Fruit fly (Drosophila melanogaster) whole organism, wandering third instar larva: ENCODE measurements around the gene SLC22A.
A peak's percentile ranks its signal among the peaks of the same experiment; 100 is the strongest.

Experiments
- Abd-B ChIP-seq: fragments of >200 bp; optimal IDR thresholded peaks from 2 replicates; lab custom pipeline; 2017; ENCODE audit warnings: missing biosample characterization, missing genetic modification characterization
- CG32264 ChIP-seq: fragments of 200-800 bp; sonication (Bioruptor generic); optimal IDR thresholded peaks from 2 replicates; lab custom pipeline; 2016; ENCODE audit warnings: missing biosample characterization, missing genetic modification characterization
- CrebA ChIP-seq: fragments of 200-800 bp; sonication (Bioruptor generic); optimal IDR thresholded peaks from 2 replicates; lab custom pipeline; 2016; ENCODE audit warnings: missing biosample characterization, mild to moderate bottlenecking, missing genetic modification characterization, borderline replicate concordance
- Dfd ChIP-seq: fragments of >200 bp; optimal IDR thresholded peaks from 2 replicates; lab custom pipeline; 2017; ENCODE audit warnings: missing biosample characterization, missing genetic modification characterization
- Dif ChIP-seq: fragments of 200-275, 200-300 bp; sonication (Bioruptor generic); optimal IDR thresholded peaks from 2 replicates; lab custom pipeline; 2018; ENCODE audit warnings: missing biosample characterization, missing genetic modification characterization; ENCODE audit not compliant: partially characterized antibody
- GATAd ChIP-seq: sonication (Bioruptor generic); optimal IDR thresholded peaks from 2 replicates; lab custom pipeline; 2016; ENCODE audit warnings: missing biosample characterization, missing genetic modification characterization
- HLH106 ChIP-seq: fragments of 200-800 bp; optimal IDR thresholded peaks from 3 replicates; lab custom pipeline; 2019; ENCODE audit warnings: missing biosample characterization, mild to moderate bottlenecking, missing genetic modification characterization, moderate library complexity
- Hnf4 ChIP-seq: fragments of 200-800 bp; sonication (Bioruptor generic); optimal IDR thresholded peaks from 2 replicates; lab custom pipeline; 2016; ENCODE audit warnings: missing biosample characterization, mild to moderate bottlenecking, missing genetic modification characterization
- Hr78 ChIP-seq: fragments of >200 bp; optimal IDR thresholded peaks from 2 replicates; lab custom pipeline; 2017; ENCODE audit warnings: missing biosample characterization, missing genetic modification characterization
- Hr83 ChIP-seq: fragments of 200-300 bp; sonication (Bioruptor generic); optimal IDR thresholded peaks from 2 replicates; lab custom pipeline; 2016; ENCODE audit warnings: missing biosample characterization, mild to moderate bottlenecking, missing genetic modification characterization, moderate library complexity; ENCODE audit not compliant: poor library complexity, severe bottlenecking
- Jra ChIP-seq: sonication (Bioruptor generic); optimal IDR thresholded peaks from 2 replicates; lab custom pipeline; 2016; ENCODE audit warnings: missing biosample characterization, missing genetic modification characterization
- Mio ChIP-seq: sonication (Bioruptor generic); optimal IDR thresholded peaks from 2 replicates; lab custom pipeline; 2016; ENCODE audit warnings: missing biosample characterization, missing genetic modification characterization
- Myc ChIP-seq: fragments of >200 bp; optimal IDR thresholded peaks from 2 replicates; lab custom pipeline; 2017
- N ChIP-seq: fragments of >200 bp; optimal IDR thresholded peaks from 2 replicates; lab custom pipeline; 2018; ENCODE audit warnings: missing biosample characterization, missing external identifiers, missing genetic modification characterization
- OdsH ChIP-seq: fragments of 200-800 bp; sonication (Bioruptor generic); optimal IDR thresholded peaks from 2 replicates; lab custom pipeline; 2016; ENCODE audit warnings: missing biosample characterization, mild to moderate bottlenecking, missing genetic modification characterization
- Rel ChIP-seq, 2 experiments: fragments of 200-800 bp; sonication (Bioruptor generic) in 1 of 2; optimal IDR thresholded peaks; 2 replicates in 1 of 2; 3 replicates in 1 of 2; lab custom pipeline; 2016 to 2019; ENCODE audit warnings: mild to moderate bottlenecking in 2 of 2, missing biosample characterization in 2 of 2, missing genetic modification characterization in 2 of 2, moderate library complexity in 1 of 2
- Sp1 ChIP-seq: fragments of 200-800 bp; sonication (Bioruptor generic); optimal IDR thresholded peaks from 3 replicates; lab custom pipeline; 2019; ENCODE audit warnings: missing biosample characterization, mild to moderate bottlenecking, missing genetic modification characterization, moderate library complexity
- Vsx2 ChIP-seq: fragments of 200-300, 225-300 bp; sonication (Bioruptor generic); optimal IDR thresholded peaks from 2 replicates; lab custom pipeline; 2018; ENCODE audit warnings: missing biosample characterization, missing genetic modification characterization; ENCODE audit not compliant: partially characterized antibody
- br ChIP-seq: fragments of 200-800 bp; sonication (Bioruptor generic); optimal IDR thresholded peaks from 2 replicates; lab custom pipeline; 2016; ENCODE audit warnings: missing biosample characterization, missing genetic modification characterization
- brk ChIP-seq: fragments of 200-800 bp; sonication (Bioruptor generic); optimal IDR thresholded peaks from 2 replicates; lab custom pipeline; 2016; ENCODE audit warnings: missing biosample characterization, mild to moderate bottlenecking, missing genetic modification characterization
- dl ChIP-seq, 2 experiments: fragments of 175-275, 200-275 bp in 1 of 2; fragments of 200-275 bp in 1 of 2; sonication (Bioruptor generic); optimal IDR thresholded peaks; lab custom pipeline; 2018; ENCODE audit warnings: mild to moderate bottlenecking in 2 of 2, missing biosample characterization in 2 of 2, missing genetic modification characterization in 2 of 2, moderate library complexity in 2 of 2; ENCODE audit not compliant: partially characterized antibody in 2 of 2, insufficient read depth in 1 of 2
- dsf ChIP-seq: sonication (Bioruptor generic); optimal IDR thresholded peaks from 2 replicates; lab custom pipeline; 2016; ENCODE audit warnings: missing biosample characterization, missing genetic modification characterization, borderline replicate concordance
- ey ChIP-seq: fragments of 200-800 bp; sonication (Bioruptor generic); optimal IDR thresholded peaks from 2 replicates; lab custom pipeline; 2016; ENCODE audit warnings: missing biosample characterization, missing genetic modification characterization
- foxo ChIP-seq, 2 experiments: fragments of 200-800 bp; sonication (Bioruptor generic); optimal IDR thresholded peaks; 2 replicates in 1 of 2; 3 replicates in 1 of 2; lab custom pipeline; 2016 to 2017; ENCODE audit warnings: missing biosample characterization in 2 of 2, missing genetic modification characterization in 2 of 2
- fru ChIP-seq: fragments of 200-800 bp; sonication (Bioruptor generic); optimal IDR thresholded peaks from 3 replicates; lab custom pipeline; 2016; ENCODE audit warnings: missing biosample characterization, mild to moderate bottlenecking, missing genetic modification characterization
- h ChIP-seq: fragments of 200-800 bp; sonication (Bioruptor generic); optimal IDR thresholded peaks from 3 replicates; lab custom pipeline; 2016; ENCODE audit warnings: missing biosample characterization, mild to moderate bottlenecking, missing genetic modification characterization
- jim ChIP-seq: fragments of 175-275, 200-325 bp; sonication (Bioruptor generic); optimal IDR thresholded peaks from 2 replicates; lab custom pipeline; 2016; ENCODE audit warnings: missing biosample characterization, mild to moderate bottlenecking, missing genetic modification characterization
- lola ChIP-seq: fragments of >200 bp; optimal IDR thresholded peaks from 2 replicates; lab custom pipeline; 2017; ENCODE audit warnings: missing biosample characterization, missing genetic modification characterization
- pan ChIP-seq: fragments of >200 bp; optimal IDR thresholded peaks from 2 replicates; lab custom pipeline; 2017
- psq ChIP-seq: fragments of 200-800 bp; sonication (Bioruptor generic); optimal IDR thresholded peaks from 3 replicates; lab custom pipeline; 2017; ENCODE audit warnings: missing biosample characterization, mild to moderate bottlenecking, missing genetic modification characterization, moderate library complexity
- rgr ChIP-seq: fragments of 200-800 bp; sonication (Bioruptor generic); optimal IDR thresholded peaks from 3 replicates; lab custom pipeline; 2016; ENCODE audit warnings: missing biosample characterization, mild to moderate bottlenecking, missing genetic modification characterization
- sv ChIP-seq: fragments of 200-800 bp; sonication (Bioruptor generic); optimal IDR thresholded peaks from 3 replicates; lab custom pipeline; 2016; ENCODE audit warnings: missing biosample characterization, missing genetic modification characterization
- tai ChIP-seq: sonication (Bioruptor generic); optimal IDR thresholded peaks from 2 replicates; lab custom pipeline; 2016; ENCODE audit warnings: missing biosample characterization, missing genetic modification characterization
- usp ChIP-seq: fragments of >200 bp; optimal IDR thresholded peaks from 2 replicates; lab custom pipeline; 2017; ENCODE audit warnings: missing biosample characterization, missing genetic modification characterization
- woc ChIP-seq: sonication (Bioruptor generic); optimal IDR thresholded peaks from 2 replicates; lab custom pipeline; 2016; ENCODE audit warnings: missing biosample characterization, mild to moderate bottlenecking, missing genetic modification characterization

SLC22A gene

dm6 chr3L:21972162-21973022, 37.9 kb downstream of the SLC22A start:
- TF ChIP-seq Rel (GFP tag; optimal IDR thresholded peaks at IDR 0.05; lab: Kevin White, UChicago) (no peak), Rel (tag; optimal IDR thresholded peaks at IDR 0.05; lab: Kevin White, UChicago) (peak; percentile 63), Hnf4 (peak; percentile 23), woc (peak; percentile 18), Dif (GFP tag; lab: Kevin White, UChicago) (no peak), N (GFP tag; lab: Kevin White, UChicago) (no peak), HLH106 (tag; lab: Kevin White, UChicago) (peak; percentile 38), foxo (GFP tag; optimal IDR thresholded peaks at IDR 0.05; lab: Kevin White, UChicago) (peak in 1 of 2 experiments; percentile 73), Abd-B (GFP tag; lab: Kevin White, UChicago) (no peak), Sp1 (GFP tag; lab: Kevin White, UChicago) (peak; percentile 39), rgr (peak; percentile 72), psq (GFP tag; lab: Kevin White, UChicago) (peak; percentile 39), OdsH (GFP tag; lab: Kevin White, UChicago) (peak; percentile 38), Myc (lab: Kevin White, UChicago) (no peak), tai (GFP tag; lab: Kevin White, UChicago) (no peak), br (peak; percentile 32), Mio (GFP tag; lab: Kevin White, UChicago) (no peak), dl (GFP tag; optimal IDR thresholded peaks at IDR 0.05; lab: Kevin White, UChicago; ENCODE audit: insufficient read depth in 1 of 2, partially characterized antibody in 2 of 2) (no peak), lola (GFP tag; lab: Kevin White, UChicago) (no peak), GATAd (GFP tag; lab: Kevin White, UChicago) (no peak), CrebA (peak; percentile 27), usp (GFP tag; lab: Kevin White, UChicago) (no peak), Jra (GFP tag; lab: Kevin White, UChicago) (peak; percentile 7), h (GFP tag; lab: Kevin White, UChicago) (peak; percentile 70), sv (no peak), Hr83 (GFP tag; lab: Kevin White, UChicago) (no peak), brk (GFP tag; lab: Kevin White, UChicago) (peak; percentile 25), fru (GFP tag; lab: Kevin White, UChicago) (peak; percentile 66), ey (GFP tag; lab: Kevin White, UChicago) (peak; percentile 58), pan (lab: Kevin White, UChicago) (no peak), Vsx2 (no peak), Hr78 (GFP tag; lab: Kevin White, UChicago) (no peak), jim (GFP tag; lab: Kevin White, UChicago) (no peak), CG32264 (GFP tag; lab: Kevin White, UChicago) (no peak)

dm6 chr3L:21973640-21974039, 39.1 kb downstream of the SLC22A start:
- TF ChIP-seq rgr (no peak), brk (GFP tag; lab: Kevin White, UChicago) (no peak), foxo (GFP tag; optimal IDR thresholded peaks at IDR 0.05; lab: Kevin White, UChicago) (no peak), woc (no peak), GATAd (GFP tag; lab: Kevin White, UChicago) (no peak), dsf (GFP tag; lab: Kevin White, UChicago) (no peak), tai (GFP tag; lab: Kevin White, UChicago) (no peak), Hr78 (GFP tag; lab: Kevin White, UChicago) (no peak), Rel (GFP tag; optimal IDR thresholded peaks at IDR 0.05; lab: Kevin White, UChicago) (no peak), Rel (tag; optimal IDR thresholded peaks at IDR 0.05; lab: Kevin White, UChicago) (no peak), CrebA (no peak), br (no peak), Dfd (GFP tag; lab: Kevin White, UChicago) (no peak), Hr83 (GFP tag; lab: Kevin White, UChicago) (no peak)

- TF ChIP-seq woc (no peak), Hr78 (GFP tag; lab: Kevin White, UChicago) (no peak), Rel (GFP tag; optimal IDR thresholded peaks at IDR 0.05; lab: Kevin White, UChicago) (no peak), Rel (tag; optimal IDR thresholded peaks at IDR 0.05; lab: Kevin White, UChicago) (peak; percentile 61), ey (GFP tag; lab: Kevin White, UChicago) (no peak), Dfd (GFP tag; lab: Kevin White, UChicago) (no peak), Myc (lab: Kevin White, UChicago) (no peak)
Measured at dm6 chr3L:21979789-21980188, 45.3 kb downstream of the SLC22A start.
